Fruit fly (Drosophila melanogaster) whole organism, embryonic: Measurements from ENCODE around the gene Ubqn.

Experiments used
- CG12071 ChIP-seq: fragments of 200-800 bp; sonication (Bioruptor generic); optimal IDR thresholded peaks from 3 replicates; lab custom pipeline; 2018; ENCODE audit warnings: missing biosample characterization, mild to moderate bottlenecking, missing genetic modification characterization
- CG12659 ChIP-seq: fragments of 200-800 bp; sonication (Bioruptor generic); optimal IDR thresholded peaks from 3 replicates; lab custom pipeline; 2017; ENCODE audit warnings: mild to moderate bottlenecking, missing biosample characterization, missing genetic modification reagents, missing genetic modification characterization
- CG13287 ChIP-seq: fragments of 200-800 bp; sonication (Bioruptor generic); IDR thresholded peaks from 2 replicates; pipeline ENCODE4 v1.3.6; 2022; ENCODE audit warnings: missing biosample characterization, missing genetic modification characterization; ENCODE audit not compliant: partially characterized antibody
- CG1603 ChIP-seq: fragments of 200-800 bp; sonication (Bioruptor generic); optimal IDR thresholded peaks from 2 replicates; lab custom pipeline; 2019; ENCODE audit warnings: missing biosample characterization, mild to moderate bottlenecking, missing genetic modification characterization, moderate library complexity
- CG16813 ChIP-seq: fragments of 200-800 bp; sonication (Bioruptor generic); IDR thresholded peaks from 3 replicates; pipeline ENCODE4 v1.3.6; 2022; ENCODE audit warnings: missing biosample characterization, missing genetic modification characterization; ENCODE audit not compliant: partially characterized antibody
- CG17186 ChIP-seq: fragments of 200-800 bp; sonication (Bioruptor generic); optimal IDR thresholded peaks from 3 replicates; lab custom pipeline; 2017; ENCODE audit warnings: missing biosample characterization, missing genetic modification reagents, missing genetic modification characterization
- CG17385 ChIP-seq: fragments of 200-800 bp; sonication (Bioruptor generic); optimal IDR thresholded peaks from 3 replicates; lab custom pipeline; 2018; ENCODE audit warnings: missing biosample characterization, mild to moderate bottlenecking, missing genetic modification characterization
- CG17612 ChIP-seq: fragments of 200-800 bp; sonication (Bioruptor generic); IDR thresholded peaks from 2 replicates; pipeline ENCODE4 v1.3.6; 2022; ENCODE audit warnings: missing biosample characterization, missing genetic modification characterization
- CG18011 ChIP-seq: fragments of 200-800 bp; sonication (Bioruptor generic); optimal IDR thresholded peaks from 2 replicates; lab custom pipeline; 2017; ENCODE audit warnings: missing biosample characterization, missing genetic modification characterization, mild to moderate bottlenecking, moderate library complexity, missing genotype
- CG18262 ChIP-seq: fragments of 200-800 bp; optimal IDR thresholded peaks from 3 replicates; lab custom pipeline; 2019; ENCODE audit warnings: missing biosample characterization, mild to moderate bottlenecking, missing genetic modification characterization, moderate library complexity
- CG2116 ChIP-seq: fragments of 200-800 bp; sonication (Bioruptor generic); optimal IDR thresholded peaks from 3 replicates; lab custom pipeline; 2018; ENCODE audit warnings: missing biosample characterization, mild to moderate bottlenecking, missing genetic modification characterization
- CG2712 ChIP-seq: fragments of 200-800 bp; optimal IDR thresholded peaks from 3 replicates; lab custom pipeline; 2019; ENCODE audit warnings: missing biosample characterization, mild to moderate bottlenecking, missing genetic modification characterization, moderate library complexity
- CG32532 ChIP-seq: fragments of 200-800 bp; sonication (Bioruptor generic); IDR thresholded peaks from 2 replicates; pipeline ENCODE4 v1.3.6; 2022; ENCODE audit warnings: missing biosample characterization, missing genetic modification characterization
- CG5180 ChIP-seq: fragments of 200-800 bp; sonication (Bioruptor generic); optimal IDR thresholded peaks from 3 replicates; lab custom pipeline; 2017; ENCODE audit warnings: missing biosample characterization, missing genetic modification characterization, mild to moderate bottlenecking, moderate library complexity, missing genetic modification reagents
- CG6272 ChIP-seq: fragments of 200-800 bp; sonication (Bioruptor generic); IDR thresholded peaks from 2 replicates; pipeline ENCODE4 v1.3.6; 2022; ENCODE audit warnings: missing biosample characterization, missing genetic modification characterization
- CG7839 ChIP-seq: fragments of 200-800 bp; sonication (Bioruptor generic); optimal IDR thresholded peaks from 3 replicates; lab custom pipeline; 2018; ENCODE audit warnings: missing biosample characterization, mild to moderate bottlenecking, missing genetic modification characterization, moderate library complexity
- CG8944 ChIP-seq: fragments of 200-800 bp; sonication (Bioruptor generic); optimal IDR thresholded peaks from 3 replicates; lab custom pipeline; 2016; ENCODE audit warnings: missing biosample characterization, missing genetic modification characterization
- CG9797 ChIP-seq: fragments of 200-800 bp; sonication (Bioruptor generic); optimal IDR thresholded peaks from 3 replicates; lab custom pipeline; 2018; ENCODE audit warnings: missing biosample characterization, mild to moderate bottlenecking, missing genetic modification characterization
- Fer1 ChIP-seq: fragments of 200-800 bp; sonication (Bioruptor generic); optimal IDR thresholded peaks from 2 replicates; lab custom pipeline; 2017; ENCODE audit warnings: missing biosample characterization, mild to moderate bottlenecking, missing genetic modification characterization
- Fer2 ChIP-seq: fragments of 200-800 bp; sonication (Bioruptor generic); optimal IDR thresholded peaks from 2 replicates; lab custom pipeline; 2018; ENCODE audit warnings: missing biosample characterization, mild to moderate bottlenecking, missing genetic modification characterization, moderate library complexity
- HmgZ ChIP-seq: fragments of 200-800 bp; sonication (Bioruptor generic); optimal IDR thresholded peaks from 2 replicates; lab custom pipeline; 2018; ENCODE audit warnings: missing biosample characterization, mild to moderate bottlenecking, missing genetic modification characterization
- Hr39 ChIP-seq: fragments of >200 bp; optimal IDR thresholded peaks from 2 replicates; lab custom pipeline; 2017
- Lhr ChIP-seq: fragments of 200-800 bp; sonication (Bioruptor generic); optimal IDR thresholded peaks from 3 replicates; lab custom pipeline; 2017; ENCODE audit warnings: mild to moderate bottlenecking, missing biosample characterization, missing genetic modification reagents, missing genetic modification characterization
- Max ChIP-seq: fragments of 200-800 bp; sonication (Bioruptor generic); optimal IDR thresholded peaks from 2 replicates; lab custom pipeline; 2016; ENCODE audit warnings: missing biosample characterization, mild to moderate bottlenecking, missing genetic modification characterization
- Myb ChIP-seq: fragments of 200-800 bp; sonication (Bioruptor generic); optimal IDR thresholded peaks from 2 replicates; lab custom pipeline; 2016; ENCODE audit warnings: missing biosample characterization, missing genetic modification characterization
- Ssrp ChIP-seq: fragments of 200-800 bp; sonication (Bioruptor generic); optimal IDR thresholded peaks from 2 replicates; lab custom pipeline; 2018; ENCODE audit warnings: missing biosample characterization, mild to moderate bottlenecking, missing genetic modification characterization, moderate library complexity
- Trl ChIP-seq, 3 experiments: fragments of >200 bp in 2 of 3; fragments of 200-800 bp in 1 of 3; sonication (Bioruptor generic) in 1 of 3; optimal IDR thresholded peaks; 2 replicates in 1 of 3; 3 replicates in 2 of 3; lab custom pipeline; 2016 to 2017; ENCODE audit warnings: missing biosample characterization in 1 of 3, missing genetic modification characterization in 1 of 3
- YL-1 ChIP-seq: fragments of 200-800 bp; sonication (Bioruptor generic); optimal IDR thresholded peaks from 3 replicates; lab custom pipeline; 2017; ENCODE audit warnings: missing biosample characterization, mild to moderate bottlenecking, missing genetic modification characterization
- amos ChIP-seq: fragments of 200-800 bp; sonication (Bioruptor generic); IDR thresholded peaks from 2 replicates; pipeline ENCODE4 v1.3.6; 2022; ENCODE audit warnings: missing biosample characterization, missing genetic modification characterization; ENCODE audit not compliant: partially characterized antibody
- ash1 ChIP-seq: fragments of 200-800 bp; sonication (Bioruptor generic); optimal IDR thresholded peaks from 2 replicates; lab custom pipeline; 2018; ENCODE audit warnings: missing biosample characterization, mild to moderate bottlenecking, missing genetic modification characterization
- br ChIP-seq: fragments of >200 bp; optimal IDR thresholded peaks from 2 replicates; lab custom pipeline; 2017
- cwo ChIP-seq: fragments of 200-800 bp; sonication (Bioruptor generic); optimal IDR thresholded peaks from 3 replicates; lab custom pipeline; 2017; ENCODE audit warnings: missing biosample characterization, missing genetic modification characterization, mild to moderate bottlenecking, moderate library complexity, missing genetic modification reagents
- dm ChIP-seq: fragments of 200-800 bp; sonication (Bioruptor generic); optimal IDR thresholded peaks from 3 replicates; lab custom pipeline; 2016; ENCODE audit warnings: missing biosample characterization, missing genetic modification characterization
- esg ChIP-seq: fragments of 200-800 bp; sonication (Bioruptor generic); conservative IDR thresholded peaks from 2 replicates; pipeline ENCODE4 v1.3.6; 2022; ENCODE audit warnings: missing biosample characterization, missing genetic modification characterization
- gsb ChIP-seq: fragments of 200-800 bp; sonication (Bioruptor generic); IDR thresholded peaks from 2 replicates; pipeline ENCODE4 v1.3.6; 2022; ENCODE audit warnings: missing biosample characterization, missing genetic modification characterization
- gsb-n ChIP-seq: fragments of 200-800 bp; sonication (Bioruptor generic); optimal IDR thresholded peaks from 3 replicates; lab custom pipeline; 2018; ENCODE audit warnings: missing biosample characterization, mild to moderate bottlenecking, missing genetic modification characterization
- hb ChIP-seq: fragments of 200-800 bp; sonication (Bioruptor generic); IDR thresholded peaks from 3 replicates; pipeline ENCODE4 v1.3.6; 2022; ENCODE audit warnings: missing biosample characterization, missing genetic modification characterization; ENCODE audit not compliant: partially characterized antibody
- insv ChIP-seq, 2 experiments: fragments of 200-800 bp; sonication (Bioruptor generic); optimal IDR thresholded peaks; 3 replicates each; lab custom pipeline; 2016 to 2018; ENCODE audit warnings: missing biosample characterization in 2 of 2, missing genetic modification characterization in 2 of 2
- jumu ChIP-seq: fragments of 200-800 bp; sonication (Bioruptor generic); optimal IDR thresholded peaks from 3 replicates; lab custom pipeline; 2016; ENCODE audit warnings: missing biosample characterization, missing genetic modification characterization
- lilli ChIP-seq: fragments of 200-800 bp; sonication (Bioruptor generic); optimal IDR thresholded peaks from 3 replicates; lab custom pipeline; 2016; ENCODE audit warnings: missing biosample characterization, missing genetic modification characterization
- pzg ChIP-seq: fragments of 200-800 bp; sonication (Bioruptor generic); optimal IDR thresholded peaks from 3 replicates; lab custom pipeline; 2018; ENCODE audit warnings: missing biosample characterization, mild to moderate bottlenecking, missing genetic modification characterization, moderate library complexity
- salm ChIP-seq: fragments of 200-800 bp; sonication (Bioruptor generic); optimal IDR thresholded peaks from 2 replicates; lab custom pipeline; 2018; ENCODE audit warnings: missing biosample characterization, mild to moderate bottlenecking, missing genetic modification characterization
- sna ChIP-seq: fragments of 200-800 bp; sonication (Bioruptor generic); IDR thresholded peaks from 2 replicates; pipeline ENCODE4 v1.3.6; 2022; ENCODE audit warnings: missing biosample characterization, missing genetic modification characterization; ENCODE audit not compliant: partially characterized antibody
- tna ChIP-seq: fragments of 200-800 bp; sonication (Bioruptor generic); IDR thresholded peaks from 2 replicates; pipeline ENCODE4 v1.3.6; 2022; ENCODE audit warnings: missing biosample characterization, missing genetic modification characterization; ENCODE audit not compliant: partially characterized antibody
- trem ChIP-seq: fragments of 200-800 bp; optimal IDR thresholded peaks from 3 replicates; lab custom pipeline; 2019; ENCODE audit warnings: missing biosample characterization, mild to moderate bottlenecking, missing genetic modification characterization, moderate library complexity
- unc-4 ChIP-seq: fragments of 200-800 bp; sonication (Bioruptor generic); IDR thresholded peaks from 2 replicates; pipeline ENCODE4 v1.3.6; 2022; ENCODE audit warnings: missing biosample characterization, missing genetic modification characterization; ENCODE audit not compliant: partially characterized antibody
- zen2 ChIP-seq: fragments of 200-800 bp; sonication (Bioruptor generic); IDR thresholded peaks from 3 replicates; pipeline ENCODE4 v1.3.6; 2022; ENCODE audit warnings: missing biosample characterization, missing genetic modification characterization; ENCODE audit not compliant: partially characterized antibody

Ubqn gene

dm6 chrX:19683040-19683875, at the start of gene Ubqn, which contains the start of gene dome:
Gene Ubqn (plus strand): TSS chrX:19683808.
Gene dome (minus strand): TSS chrX:19683518.
- TF ChIP-seq Fer2 (tag; lab: Kevin White, UChicago) (no peak), CG5180 (GFP tag; lab: Kevin White, UChicago) (peak; percentile 23), jumu (peak; percentile 55), CG18262 (tag; lab: Kevin White, UChicago) (peak; percentile 14), CG32532 (GFP tag; lab: Robert Waterston, UW) (peak; percentile 60; the same call in 1 of the 2 replicates), trem (tag; lab: Kevin White, UChicago) (peak; percentile 57), lilli (GFP tag; lab: Kevin White, UChicago) (peak; percentile 31), Ssrp (tag; lab: Kevin White, UChicago) (no peak), CG17612 (GFP tag; lab: Robert Waterston, UW) (no peak), HmgZ (tag; lab: Kevin White, UChicago) (peak; percentile 10), CG13287 (GFP tag; lab: Robert Waterston, UW) (peak; percentile 90), cwo (GFP tag; lab: Kevin White, UChicago) (no peak), unc-4 (GFP tag; lab: Robert Waterston, UW) (peak; percentile 90), CG12071 (peak; percentile 49), CG7839 (tag; lab: Kevin White, UChicago) (no peak), CG16813 (peak; percentile 95), CG2116 (GFP tag; lab: Kevin White, UChicago) (peak; percentile 93), pzg (GFP tag; lab: Kevin White, UChicago) (peak; percentile 94), Trl (optimal IDR thresholded peaks at IDR 0.05; lab: Kevin White, UChicago) (peak; percentile 98), Trl (GFP tag; optimal IDR thresholded peaks at IDR 0.05; lab: Kevin White, UChicago) (peak; percentile 22), salm (tag; lab: Kevin White, UChicago) (no peak), Max (GFP tag; lab: Kevin White, UChicago) (peak; percentile 1), CG8944 (GFP tag; lab: Kevin White, UChicago) (no peak), sna (GFP tag; lab: Robert Waterston, UW) (peak; percentile 88), CG18011 (GFP tag; lab: Kevin White, UChicago) (no peak), Lhr (peak; percentile 39), YL-1 (GFP tag; lab: Kevin White, UChicago) (peak; percentile 61), CG2712 (tag; lab: Kevin White, UChicago) (peak; percentile 37), amos (GFP tag; lab: Robert Waterston, UW) (peak; percentile 86), hb (GFP tag; lab: Robert Waterston, UW) (peak; percentile 93), esg (GFP tag; lab: Robert Waterston, UW) (no peak), gsb (GFP tag; lab: Robert Waterston, UW) (no peak), CG17385 (peak; percentile 44), Myb (GFP tag; lab: Kevin White, UChicago) (peak; percentile 68), Hr39 (lab: Kevin White, UChicago) (no peak), tna (peak; percentile 88; the same call in 1 of the 2 replicates), gsb-n (tag; lab: Kevin White, UChicago) (no peak), zen2 (peak; percentile 68), Fer1 (peak; percentile 48), CG1603 (tag; lab: Kevin White, UChicago) (peak; percentile 79), CG9797 (GFP tag; lab: Kevin White, UChicago) (peak; percentile 98), dm (peak; percentile 22), insv (GFP tag; optimal IDR thresholded peaks at IDR 0.05; lab: Kevin White, UChicago) (no peak), CG17186 (GFP tag; lab: Kevin White, UChicago) (peak; percentile 83), br (lab: Kevin White, UChicago) (no peak), CG6272 (GFP tag; lab: Robert Waterston, UW) (0 out of 2 replicates have a peak, but pooled peaks have one; percentile 14), ash1 (no peak), CG12659 (peak; percentile 79)
